Worm (Caenorhabditis elegans) whole organism, L1 larva: ENCODE results near the gene R10D12.1.
A peak's percentile ranks its signal among the peaks of the same experiment; 100 is the strongest.

Experiments used
- C04F5.9 ChIP-seq: sonication (generic microtip); optimal IDR thresholded peaks from 2 replicates; lab custom pipeline; 2016; ENCODE audit warnings: missing genetic modification characterization, missing compliant biosample characterization
- Y116A8C.19 ChIP-seq: sonication (generic microtip); optimal IDR thresholded peaks from 2 replicates; lab custom pipeline; 2016; ENCODE audit warnings: missing compliant biosample characterization, missing genetic modification characterization, borderline replicate concordance
- alr-1 ChIP-seq: fragments of 200-800 bp; sonication (Bioruptor generic); optimal IDR thresholded peaks from 2 replicates; lab custom pipeline; 2018; ENCODE audit warnings: borderline replicate concordance, mild to moderate bottlenecking, missing genetic modification characterization, missing compliant biosample characterization
- aly-2 ChIP-seq: fragments of 150-350 bp; optimal IDR thresholded peaks from 2 replicates; lab custom pipeline; 2014; ENCODE audit warnings: missing biosample characterization, missing genetic modification characterization
- blmp-1 ChIP-seq: fragments of 150-350 bp; optimal IDR thresholded peaks from 2 replicates; lab custom pipeline; 2014; ENCODE audit warnings: missing biosample characterization, missing genetic modification characterization
- ceh-63 ChIP-seq: fragments of 200-800 bp; sonication (Bioruptor generic); optimal IDR thresholded peaks from 2 replicates; lab custom pipeline; 2018; ENCODE audit warnings: mild to moderate bottlenecking, missing genetic modification characterization, missing compliant biosample characterization
- ceh-90 ChIP-seq: sonication (generic microtip); optimal IDR thresholded peaks from 2 replicates; lab custom pipeline; 2016; ENCODE audit warnings: missing genetic modification characterization, missing compliant biosample characterization
- dpl-1 ChIP-seq, 3 experiments: fragments of 150-350 bp in 2 of 3; sonication (generic microtip) in 1 of 3; optimal IDR thresholded peaks; 2 replicates each; lab custom pipeline; 2014 to 2017; ENCODE audit warnings: missing biosample characterization in 3 of 3, missing genetic modification characterization in 3 of 3, missing genetic modification reagents in 3 of 3
- efl-1 ChIP-seq, 4 experiments: fragments of 150-350 bp; optimal IDR thresholded peaks in 3 of 4; peaks in 1 of 4; 1 replicate in 1 of 4; 2 replicates in 3 of 4; lab custom pipeline; 2014; ENCODE audit warnings: missing biosample characterization in 2 of 4, missing genetic modification characterization in 2 of 4, missing genetic modification reagents in 2 of 4
- efl-3 ChIP-seq: fragments of 200-800 bp; sonication (Bioruptor generic); optimal IDR thresholded peaks from 2 replicates; lab custom pipeline; 2018; ENCODE audit warnings: mild to moderate bottlenecking, missing genetic modification characterization, missing compliant biosample characterization
- egl-13 ChIP-seq: sonication (generic microtip); optimal IDR thresholded peaks from 2 replicates; lab custom pipeline; 2016; ENCODE audit warnings: missing genotype, missing genetic modification reagents, missing genetic modification characterization, missing compliant biosample characterization
- egl-27 ChIP-seq, 2 experiments: fragments of 150-350 bp in 1 of 2; sonication (generic microtip); optimal IDR thresholded peaks; 3 replicates each; lab custom pipeline; 2017 to 2018; ENCODE audit warnings: missing biosample characterization in 2 of 2, missing genetic modification characterization in 2 of 2, missing genetic modification reagents in 2 of 2
- elt-2 ChIP-seq: sonication (generic microtip); optimal IDR thresholded peaks from 2 replicates; lab custom pipeline; 2016; ENCODE audit warnings: missing genetic modification characterization, mild to moderate bottlenecking, inconsistent platforms, missing compliant biosample characterization, missing genetic modification reagents
- fkh-10 ChIP-seq: sonication (generic microtip); optimal IDR thresholded peaks from 2 replicates; lab custom pipeline; 2017; ENCODE audit warnings: missing biosample characterization, missing genetic modification reagents, missing genetic modification characterization
- fkh-4 ChIP-seq: sonication (generic microtip); optimal IDR thresholded peaks from 2 replicates; lab custom pipeline; 2016; ENCODE audit warnings: missing compliant biosample characterization, missing genetic modification characterization, borderline replicate concordance
- fkh-8 ChIP-seq: sonication (generic microtip); optimal IDR thresholded peaks from 2 replicates; lab custom pipeline; 2016; ENCODE audit warnings: mild to moderate bottlenecking, missing genetic modification characterization, missing compliant biosample characterization
- hlh-17 ChIP-seq: fragments of 200-800 bp; sonication (Bioruptor generic); optimal IDR thresholded peaks from 2 replicates; lab custom pipeline; 2018; ENCODE audit warnings: missing genetic modification characterization, mild to moderate bottlenecking, missing compliant biosample characterization, moderate library complexity, borderline replicate concordance
- hpl-2 ChIP-seq: fragments of 150-350 bp; optimal IDR thresholded peaks from 2 replicates; lab custom pipeline; 2014; ENCODE audit warnings: missing biosample characterization, missing genetic modification reagents, missing genetic modification characterization
- lin-15B ChIP-seq: fragments of 150-350 bp; sonication (generic microtip); optimal IDR thresholded peaks from 3 replicates; lab custom pipeline; 2014; ENCODE audit warnings: missing biosample characterization, missing genetic modification characterization
- lsy-2 ChIP-seq, 2 experiments: fragments of 150-350 bp; optimal IDR thresholded peaks; 2 replicates each; lab custom pipeline; 2014; ENCODE audit warnings: missing biosample characterization in 2 of 2, missing genetic modification characterization in 2 of 2
- mab-9 ChIP-seq: fragments of 200-800 bp; sonication (Bioruptor generic); IDR thresholded peaks from 2 replicates; pipeline ENCODE4 v1.3.6; 2022; ENCODE audit warnings: missing genetic modification reagents, missing genetic modification characterization, missing compliant biosample characterization
- mdl-1 ChIP-seq, 2 experiments: fragments of 150-350 bp; optimal IDR thresholded peaks; 2 replicates each; lab custom pipeline; 2014 to 2017; ENCODE audit warnings: missing biosample characterization in 2 of 2, missing genetic modification characterization in 2 of 2, inconsistent platforms in 1 of 2
- nhr-11 ChIP-seq: fragments of 150-350 bp; optimal IDR thresholded peaks from 2 replicates; lab custom pipeline; 2014; ENCODE audit warnings: missing biosample characterization, missing genetic modification characterization
- nhr-12 ChIP-seq: sonication (generic microtip); optimal IDR thresholded peaks from 2 replicates; lab custom pipeline; 2017; ENCODE audit warnings: missing biosample characterization, missing genetic modification characterization
- nhr-20 ChIP-seq: sonication (generic microtip); optimal IDR thresholded peaks from 2 replicates; lab custom pipeline; 2016; ENCODE audit warnings: mild to moderate bottlenecking, missing genetic modification characterization, missing compliant biosample characterization
- nhr-71 ChIP-seq: sonication (generic microtip); optimal IDR thresholded peaks from 2 replicates; lab custom pipeline; 2016; ENCODE audit warnings: mild to moderate bottlenecking, missing genetic modification characterization, moderate library complexity, missing compliant biosample characterization
- nhr-77 ChIP-seq: fragments of 150-350 bp; optimal IDR thresholded peaks from 2 replicates; lab custom pipeline; 2014; ENCODE audit warnings: missing biosample characterization, missing genetic modification characterization
- nhr-90 ChIP-seq: sonication (generic microtip); optimal IDR thresholded peaks from 2 replicates; lab custom pipeline; 2016; ENCODE audit warnings: mild to moderate bottlenecking, missing genetic modification characterization, missing compliant biosample characterization; ENCODE audit not compliant: poor library complexity
- pax-3 ChIP-seq: fragments of 200-800 bp; sonication (Bioruptor generic); optimal IDR thresholded peaks from 2 replicates; lab custom pipeline; 2018; ENCODE audit warnings: mild to moderate bottlenecking, missing genetic modification characterization, moderate library complexity, missing compliant biosample characterization
- pqm-1 ChIP-seq: sonication (generic microtip); optimal IDR thresholded peaks from 3 replicates; lab custom pipeline; 2017; ENCODE audit warnings: missing biosample characterization, missing genetic modification characterization
- snpc-4 ChIP-seq: fragments of 150-350 bp; optimal IDR thresholded peaks from 2 replicates; lab custom pipeline; 2014; ENCODE audit warnings: missing biosample characterization, missing genetic modification characterization
- sptf-1 ChIP-seq: fragments of 150-350 bp; optimal IDR thresholded peaks from 2 replicates; lab custom pipeline; 2014; ENCODE audit warnings: missing biosample characterization, missing genetic modification characterization
- sup-37 ChIP-seq: fragments of 200-800 bp; sonication (Bioruptor generic); optimal IDR thresholded peaks from 2 replicates; lab custom pipeline; 2018; ENCODE audit warnings: mild to moderate bottlenecking, missing genetic modification characterization, missing compliant biosample characterization
- swsn-7 ChIP-seq: sonication (generic microtip); optimal IDR thresholded peaks from 2 replicates; lab custom pipeline; 2016; ENCODE audit warnings: missing genetic modification characterization, missing compliant biosample characterization
- tbx-2 ChIP-seq: sonication (generic microtip); optimal IDR thresholded peaks from 2 replicates; lab custom pipeline; 2016; ENCODE audit warnings: missing genetic modification characterization, missing compliant biosample characterization
- tlp-1 ChIP-seq: fragments of 150-350 bp; optimal IDR thresholded peaks from 2 replicates; lab custom pipeline; 2014; ENCODE audit warnings: missing biosample characterization, missing genetic modification characterization
- zag-1 ChIP-seq: fragments of 150-350 bp; optimal IDR thresholded peaks from 2 replicates; lab custom pipeline; 2014; ENCODE audit warnings: missing biosample characterization, missing genetic modification characterization
- zip-4 ChIP-seq: fragments of 200-800 bp; sonication (Bioruptor generic); optimal IDR thresholded peaks from 2 replicates; lab custom pipeline; 2018; ENCODE audit warnings: mild to moderate bottlenecking, missing genetic modification characterization, moderate library complexity, missing compliant biosample characterization
- ztf-11 ChIP-seq, 2 experiments: sonication (generic microtip); optimal IDR thresholded peaks; 2 replicates each; lab custom pipeline; 2016 to 2017; ENCODE audit warnings: missing genetic modification characterization in 2 of 2, missing biosample characterization in 1 of 2, missing compliant biosample characterization in 1 of 2
- ztf-4 ChIP-seq: fragments of 150-350 bp; optimal IDR thresholded peaks from 2 replicates; lab custom pipeline; 2014; ENCODE audit warnings: missing biosample characterization, missing genetic modification characterization

R10D12.1 gene

ce11 chrV:13923851-13924250 is 10.6 kb downstream of the R10D12.1 start, which contains the start of gene srxa-11:
Gene srxa-11 (plus strand): TSS chrV:13924151.
- TF ChIP-seq pax-3 (tag; lab: Kevin White, UChicago) (no peak), hlh-17 (GFP tag; lab: Kevin White, UChicago) (no peak), ztf-4 (tag; lab: Kevin White, UChicago) (no peak), nhr-20 (tag; lab: Kevin White, UChicago) (no peak)

DNA sequence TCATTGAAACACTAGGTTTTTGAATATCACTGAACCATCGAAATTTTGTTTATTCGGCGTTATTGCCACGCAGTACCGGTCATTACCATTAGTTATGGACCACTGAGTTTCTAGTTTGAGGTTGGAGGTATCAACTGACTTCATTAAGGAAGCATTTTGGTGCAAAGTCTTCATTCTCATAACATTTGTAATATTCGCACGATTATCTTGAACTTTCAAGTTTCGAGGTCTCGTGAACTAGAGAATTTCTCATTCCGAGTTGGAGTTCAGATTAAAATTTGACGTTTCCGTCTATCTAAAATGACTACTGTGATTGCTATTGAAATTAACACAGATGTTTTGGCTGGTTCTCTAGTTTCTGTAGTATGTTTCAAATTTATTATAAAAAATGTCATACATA is 13.7 kb downstream of the R10D12.1 start, which contains the start of gene srx-42:
TSS of gene srx-42 (plus strand) at position 301 of the 400 bp plus-strand sequence.
- no peak for TF ChIP-seq tbx-2 (tag; lab: Kevin White, UChicago)
- no peak for TF ChIP-seq zip-4 (GFP tag; lab: Kevin White, UChicago)
- no peak for TF ChIP-seq nhr-77 (tag; lab: Kevin White, UChicago)
- TF ChIP-seq nhr-20 (tag; lab: Kevin White, UChicago): no peak
- no peak for TF ChIP-seq ceh-90 (tag; lab: Kevin White, UChicago)
- TF ChIP-seq snpc-4: no peak
- TF ChIP-seq swsn-7: no peak
- TF ChIP-seq dpl-1 (GFP tag; optimal IDR thresholded peaks at IDR 0.05; lab: Kevin White, UChicago): no peak
- no peak for TF ChIP-seq Y116A8C.19
- no peak for TF ChIP-seq blmp-1 (tag; lab: Kevin White, UChicago)
- no peak for TF ChIP-seq pqm-1 (tag; lab: Kevin White, UChicago)

DNA sequence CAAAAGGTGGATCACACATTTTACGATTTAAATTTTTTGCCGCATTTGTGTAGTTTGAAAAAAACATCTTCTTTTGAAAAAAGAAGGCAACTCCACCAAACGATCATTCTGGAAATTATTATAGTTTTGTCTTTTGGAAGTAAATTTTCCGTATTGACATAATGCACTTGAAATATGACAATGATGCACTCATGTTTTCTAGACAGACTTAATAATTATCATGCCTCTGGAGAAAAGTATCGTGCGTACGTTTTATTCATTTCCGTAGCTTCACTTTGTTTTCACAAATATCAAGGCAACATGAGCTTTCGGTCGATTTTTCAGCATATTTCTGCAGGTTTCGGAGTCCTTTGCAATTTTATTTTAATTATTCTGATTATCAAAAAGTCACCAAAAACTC is 16.1 kb downstream of the R10D12.1 start, which contains the start of gene str-250:
TSS of gene str-250 (plus strand) at position 301 of the 400 bp plus-strand sequence.
- TF ChIP-seq mdl-1 (tag; optimal IDR thresholded peaks at IDR 0.05; lab: Kevin White, UChicago) (no peak), aly-2 (tag; lab: Kevin White, UChicago) (no peak), sup-37 (GFP tag; lab: Kevin White, UChicago) (no peak)

- TF ChIP-seq tbx-2 (tag; lab: Kevin White, UChicago) (no peak), egl-27 (tag; optimal IDR thresholded peaks at IDR 0.05; lab: Kevin White, UChicago) (no peak), zip-4 (GFP tag; lab: Kevin White, UChicago) (no peak), ztf-11 (tag; optimal IDR thresholded peaks at IDR 0.05; lab: Kevin White, UChicago) (no peak), efl-1 (optimal IDR thresholded peaks at IDR 0.05; lab: Kevin White, UChicago) (no peak), efl-1 (GFP tag; optimal IDR thresholded peaks at IDR 0.05 in 1 of 2; lab: Kevin White, UChicago) (no peak), nhr-90 (tag; lab: Kevin White, UChicago) (no peak), nhr-77 (tag; lab: Kevin White, UChicago) (no peak)
These were observed 18.2 kb downstream of the R10D12.1 start, which contains the start of gene str-252 for ce11 chrV:13916196-13916595. Gene str-252 (plus strand): TSS chrV:13916496.

DNA sequence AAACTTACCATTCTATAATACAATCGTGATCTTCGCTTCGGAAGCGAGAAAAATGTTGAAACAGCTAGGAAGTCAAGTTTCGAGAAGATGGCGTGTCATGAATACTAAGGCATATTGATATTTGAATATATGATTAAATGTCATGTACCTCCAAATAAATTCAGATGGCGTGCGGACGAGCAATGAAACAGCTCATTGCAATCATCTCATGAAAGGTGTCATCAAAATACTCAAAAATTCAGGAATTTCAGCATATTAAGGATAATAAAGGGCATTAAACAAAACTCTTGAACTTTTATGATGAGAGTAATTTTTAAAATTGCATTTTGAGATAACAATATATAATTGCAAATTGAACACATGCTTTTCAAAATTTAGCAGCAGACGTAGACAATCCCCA is 19.1 kb downstream of the R10D12.1 start, which contains the start of gene gcy-32:
TSS of gene gcy-32 (minus strand) at position 101 of the 400 bp plus-strand sequence.
- TF ChIP-seq swsn-7: no peak
- TF ChIP-seq fkh-4: no peak
- no peak for TF ChIP-seq ceh-63 (GFP tag; lab: Kevin White, UChicago)

DNA sequence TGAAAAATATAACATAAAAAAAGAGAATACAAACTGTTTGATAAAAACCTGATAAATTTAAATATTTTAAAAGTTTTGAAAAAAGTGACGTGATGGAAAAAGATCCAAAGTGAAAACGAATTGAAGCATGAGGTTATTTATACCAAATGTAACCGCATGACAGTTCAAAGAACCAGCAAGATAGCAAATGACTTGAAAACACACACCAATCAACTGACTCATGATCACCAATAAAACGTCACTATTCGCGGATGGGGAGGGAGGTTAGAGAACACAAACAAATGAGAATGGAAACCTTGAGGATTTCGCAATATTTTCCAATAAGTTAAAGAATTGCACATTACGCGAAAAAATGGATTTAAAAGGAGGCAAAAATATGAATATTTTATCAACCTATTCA is 25.0 kb downstream of the R10D12.1 start, which contains the start of gene C06B3.7:
TSS of gene C06B3.7 (plus strand) at position 287 of the 400 bp plus-strand sequence.
- TF ChIP-seq mab-9 (GFP tag; lab: Robert Waterston, UW) (no peak), lin-15B (tag; lab: Kevin White, UChicago) (no peak), nhr-11 (tag; lab: Kevin White, UChicago) (peak; percentile 55), alr-1 (tag; lab: Kevin White, UChicago) (no peak), dpl-1 (GFP tag; optimal IDR thresholded peaks at IDR 0.05; lab: Kevin White, UChicago) (peak; percentile 45 to 54 (median 52)), ceh-90 (tag; lab: Kevin White, UChicago) (peak; percentile 26), egl-13 (no peak), aly-2 (tag; lab: Kevin White, UChicago) (no peak), sptf-1 (tag; lab: Kevin White, UChicago) (no peak), ztf-4 (tag; lab: Kevin White, UChicago) (peak; percentile 81), egl-27 (tag; optimal IDR thresholded peaks at IDR 0.05; lab: Kevin White, UChicago) (no peak), fkh-8 (peak; percentile 90), nhr-12 (tag; lab: Kevin White, UChicago) (no peak), tlp-1 (tag; lab: Kevin White, UChicago) (no peak), hpl-2 (GFP tag; lab: Kevin White, UChicago) (no peak), elt-2 (tag; lab: Kevin White, UChicago) (peak; percentile 85), zag-1 (tag; lab: Kevin White, UChicago) (no peak), C04F5.9 (peak; percentile 55), fkh-10 (GFP tag; lab: Kevin White, UChicago) (no peak), sup-37 (GFP tag; lab: Kevin White, UChicago) (no peak), lsy-2 (tag; optimal IDR thresholded peaks at IDR 0.05; lab: Kevin White, UChicago) (peak; percentile 74 to 85), nhr-71 (tag; lab: Kevin White, UChicago) (peak; percentile 97), efl-3 (no peak)
